Fruit fly (Drosophila melanogaster) whole organism, embryonic: ENCODE results near the gene CG42784.
A peak's percentile ranks its signal among the peaks of the same experiment; 100 is the strongest.

Experiments used
- Awh ChIP-seq: fragments of 200-800 bp; sonication (Bioruptor generic); IDR thresholded peaks from 2 replicates; pipeline ENCODE4, ENCODE4 v1.3.6; 2022; ENCODE audit warnings: missing biosample characterization, missing genetic modification characterization
- C15 ChIP-seq: fragments of 200-800 bp; sonication (Bioruptor generic); IDR thresholded peaks from 3 replicates; pipeline ENCODE4 v1.3.6; 2022; ENCODE audit warnings: missing biosample characterization, missing genetic modification characterization
- CG12236 ChIP-seq: fragments of 200-800 bp; sonication (Bioruptor generic); optimal IDR thresholded peaks from 2 replicates; lab custom pipeline; 2016; ENCODE audit warnings: missing biosample characterization, missing genetic modification characterization
- CG15011 ChIP-seq: fragments of 200-800 bp; sonication (Bioruptor generic); optimal IDR thresholded peaks from 3 replicates; lab custom pipeline; 2018; ENCODE audit warnings: missing biosample characterization, mild to moderate bottlenecking, missing genetic modification characterization
- CG15696 ChIP-seq: fragments of 200-800 bp; sonication (Bioruptor generic); optimal IDR thresholded peaks from 2 replicates; lab custom pipeline; 2019; ENCODE audit warnings: missing biosample characterization, mild to moderate bottlenecking, missing genetic modification characterization, moderate library complexity
- CG17829 ChIP-seq: fragments of 200-800 bp; optimal IDR thresholded peaks from 2 replicates; lab custom pipeline; 2019; ENCODE audit warnings: missing biosample characterization, mild to moderate bottlenecking, missing genetic modification characterization, moderate library complexity
- CG1832 ChIP-seq: fragments of 200-800 bp; sonication (Bioruptor generic); optimal IDR thresholded peaks from 2 replicates; lab custom pipeline; 2017; ENCODE audit warnings: missing biosample characterization, mild to moderate bottlenecking, missing genetic modification characterization, inconsistent platforms
- CG31365 ChIP-seq: fragments of 200-800 bp; sonication (Bioruptor generic); optimal IDR thresholded peaks from 2 replicates; lab custom pipeline; 2018; ENCODE audit warnings: missing biosample characterization, mild to moderate bottlenecking, missing genetic modification characterization
- CG31441 ChIP-seq: fragments of 200-800 bp; sonication (Bioruptor generic); IDR thresholded peaks from 2 replicates; pipeline ENCODE4 v1.3.6; 2022; ENCODE audit warnings: missing biosample characterization, missing genetic modification characterization
- CG33213 ChIP-seq: fragments of 200-800 bp; sonication (Bioruptor generic); optimal IDR thresholded peaks from 3 replicates; lab custom pipeline; 2016; ENCODE audit warnings: missing biosample characterization, missing genetic modification characterization
- CG3726 ChIP-seq: fragments of 200-800 bp; sonication (Bioruptor generic); IDR thresholded peaks from 3 replicates; pipeline ENCODE4, ENCODE4 v1.3.6; 2022; ENCODE audit warnings: missing biosample characterization, missing genetic modification characterization
- CG4282 ChIP-seq: fragments of 200-800 bp; sonication (Bioruptor generic); optimal IDR thresholded peaks from 2 replicates; lab custom pipeline; 2016; ENCODE audit warnings: missing biosample characterization, missing genetic modification characterization
- CG4730 ChIP-seq: fragments of 200-800 bp; sonication (Bioruptor generic); IDR thresholded peaks from 2 replicates; pipeline ENCODE4 v1.3.6; 2022; ENCODE audit warnings: missing biosample characterization, missing genetic modification characterization
- CG6175 ChIP-seq: fragments of 200-800 bp; sonication (Bioruptor generic); IDR thresholded peaks from 3 replicates; pipeline ENCODE4 v1.3.6; 2022; ENCODE audit warnings: missing biosample characterization, missing genetic modification characterization
- CG6254 ChIP-seq: fragments of 200-800 bp; sonication (Bioruptor generic); optimal IDR thresholded peaks from 3 replicates; lab custom pipeline; 2017; ENCODE audit warnings: mild to moderate bottlenecking, missing biosample characterization, missing genetic modification reagents, missing genetic modification characterization
- CG9437 ChIP-seq: fragments of 200-800 bp; sonication (Bioruptor generic); optimal IDR thresholded peaks from 2 replicates; lab custom pipeline; 2018; ENCODE audit warnings: missing biosample characterization, mild to moderate bottlenecking, missing genetic modification characterization
- CG9797 ChIP-seq: fragments of 200-800 bp; sonication (Bioruptor generic); optimal IDR thresholded peaks from 3 replicates; lab custom pipeline; 2018; ENCODE audit warnings: missing biosample characterization, mild to moderate bottlenecking, missing genetic modification characterization
- CoRest ChIP-seq: fragments of 200-800 bp; sonication (Bioruptor generic); optimal IDR thresholded peaks from 3 replicates; lab custom pipeline; 2018; ENCODE audit warnings: missing biosample characterization, mild to moderate bottlenecking, missing genetic modification characterization, moderate library complexity
- Dip3 ChIP-seq: fragments of 200-800 bp; sonication (Bioruptor generic); optimal IDR thresholded peaks from 3 replicates; lab custom pipeline; 2016; ENCODE audit warnings: missing biosample characterization, missing genetic modification characterization
- Doc2 ChIP-seq: fragments of 200-800 bp; sonication (Bioruptor generic); IDR thresholded peaks from 2 replicates; pipeline ENCODE4 v1.3.6; 2022; ENCODE audit warnings: missing biosample characterization, missing genetic modification characterization
- HLH54F ChIP-seq: fragments of 200-800 bp; sonication (Bioruptor generic); optimal IDR thresholded peaks from 3 replicates; lab custom pipeline; 2016; ENCODE audit warnings: missing biosample characterization, missing genetic modification characterization
- HLHmδ ChIP-seq: fragments of 200-800 bp; sonication (Bioruptor generic); optimal IDR thresholded peaks from 2 replicates; lab custom pipeline; 2018; ENCODE audit warnings: missing biosample characterization, mild to moderate bottlenecking, missing genetic modification characterization, moderate library complexity
- Hey ChIP-seq: fragments of 200-800 bp; sonication (Bioruptor generic); optimal IDR thresholded peaks from 3 replicates; lab custom pipeline; 2018; ENCODE audit warnings: missing biosample characterization, mild to moderate bottlenecking, missing genetic modification characterization
- Hmx ChIP-seq: fragments of 200-800 bp; sonication (Bioruptor generic); optimal IDR thresholded peaks from 2 replicates; lab custom pipeline; 2016; ENCODE audit warnings: missing biosample characterization, missing genetic modification characterization
- Lhr ChIP-seq: fragments of 200-800 bp; sonication (Bioruptor generic); optimal IDR thresholded peaks from 3 replicates; lab custom pipeline; 2017; ENCODE audit warnings: mild to moderate bottlenecking, missing biosample characterization, missing genetic modification reagents, missing genetic modification characterization
- Mad ChIP-seq: fragments of 200-800 bp; sonication (Bioruptor generic); optimal IDR thresholded peaks from 2 replicates; lab custom pipeline; 2016; ENCODE audit warnings: missing biosample characterization, missing genetic modification characterization
- Nf-YA ChIP-seq: fragments of 200-800 bp; sonication (Bioruptor generic); IDR thresholded peaks from 2 replicates; pipeline ENCODE4 v1.3.6; 2022; ENCODE audit warnings: missing biosample characterization, missing genetic modification characterization
- Oaz ChIP-seq: fragments of 200-800 bp; sonication (Bioruptor generic); IDR thresholded peaks from 2 replicates; pipeline ENCODE4 v1.3.6; 2022; ENCODE audit warnings: missing biosample characterization, missing genetic modification characterization
- Optix ChIP-seq: fragments of 200-800 bp; sonication (Bioruptor generic); IDR thresholded peaks from 3 replicates; pipeline ENCODE4 v1.3.6; 2022; ENCODE audit warnings: missing biosample characterization, missing genetic modification characterization
- Sox100B ChIP-seq: fragments of 200-800 bp; sonication (Bioruptor generic); optimal IDR thresholded peaks from 3 replicates; lab custom pipeline; 2018; ENCODE audit warnings: missing biosample characterization, mild to moderate bottlenecking, missing genetic modification characterization
- Ssrp ChIP-seq: fragments of 200-800 bp; sonication (Bioruptor generic); optimal IDR thresholded peaks from 2 replicates; lab custom pipeline; 2018; ENCODE audit warnings: missing biosample characterization, mild to moderate bottlenecking, missing genetic modification characterization, moderate library complexity
- Vsx1 ChIP-seq: fragments of 200-800 bp; sonication (Bioruptor generic); optimal IDR thresholded peaks from 2 replicates; lab custom pipeline; 2017; ENCODE audit warnings: missing biosample characterization, mild to moderate bottlenecking, missing genetic modification characterization, missing genetic modification reagents
- ac ChIP-seq: fragments of 200-800 bp; sonication (Bioruptor generic); optimal IDR thresholded peaks from 3 replicates; lab custom pipeline; 2017; ENCODE audit warnings: missing biosample characterization, mild to moderate bottlenecking, missing genetic modification characterization
- btn ChIP-seq: fragments of 200-800 bp; sonication (Bioruptor generic); optimal IDR thresholded peaks from 2 replicates; lab custom pipeline; 2016; ENCODE audit warnings: missing biosample characterization, missing genetic modification characterization
- crc ChIP-seq: fragments of 200-800 bp; sonication (Bioruptor generic); optimal IDR thresholded peaks from 2 replicates; lab custom pipeline; 2016; ENCODE audit warnings: missing biosample characterization, missing genetic modification characterization
- danr ChIP-seq: fragments of 200-800 bp; sonication (Bioruptor generic); IDR thresholded peaks from 2 replicates; pipeline ENCODE4 v1.3.6; 2022; ENCODE audit warnings: missing biosample characterization, missing genetic modification characterization
- dimm ChIP-seq: fragments of 200-800 bp; sonication (Bioruptor generic); IDR thresholded peaks from 2 replicates; pipeline ENCODE4 v1.3.6; 2022; ENCODE audit warnings: missing biosample characterization, missing genetic modification characterization
- gcm2 ChIP-seq: fragments of 200-800 bp; sonication (Bioruptor generic); optimal IDR thresholded peaks from 2 replicates; lab custom pipeline; 2016; ENCODE audit warnings: missing biosample characterization, missing genetic modification characterization
- hth ChIP-seq: fragments of >200 bp; optimal IDR thresholded peaks from 2 replicates; lab custom pipeline; 2017; ENCODE audit warnings: inconsistent platforms
- ind ChIP-seq: fragments of 200-800 bp; sonication (Bioruptor generic); optimal IDR thresholded peaks from 3 replicates; lab custom pipeline; 2016; ENCODE audit warnings: missing biosample characterization, missing genetic modification characterization
- kay ChIP-seq: fragments of 200-800 bp; sonication (Bioruptor generic); optimal IDR thresholded peaks from 2 replicates; lab custom pipeline; 2016; ENCODE audit warnings: missing biosample characterization, missing genetic modification characterization
- maf-S ChIP-seq: fragments of 200-800 bp; sonication (Bioruptor generic); optimal IDR thresholded peaks from 2 replicates; lab custom pipeline; 2016; ENCODE audit warnings: missing biosample characterization, missing genetic modification characterization
- psq ChIP-seq: fragments of 200-800 bp; sonication (Bioruptor generic); optimal IDR thresholded peaks from 2 replicates; lab custom pipeline; 2017; ENCODE audit warnings: missing biosample characterization, missing genetic modification characterization
- pzg ChIP-seq: fragments of 200-800 bp; sonication (Bioruptor generic); optimal IDR thresholded peaks from 3 replicates; lab custom pipeline; 2018; ENCODE audit warnings: missing biosample characterization, mild to moderate bottlenecking, missing genetic modification characterization, moderate library complexity
- repo ChIP-seq: fragments of 200-800 bp; sonication (Bioruptor generic); optimal IDR thresholded peaks from 2 replicates; lab custom pipeline; 2016; ENCODE audit warnings: missing biosample characterization, missing genetic modification characterization
- run ChIP-seq: fragments of 200-800 bp; sonication (Bioruptor generic); optimal IDR thresholded peaks from 3 replicates; lab custom pipeline; 2018; ENCODE audit warnings: missing biosample characterization, mild to moderate bottlenecking, missing genetic modification characterization
- sim ChIP-seq: fragments of 200-800 bp; sonication (Bioruptor generic); IDR thresholded peaks from 2 replicates; pipeline ENCODE4 v1.3.6; 2022; ENCODE audit warnings: missing biosample characterization, missing genetic modification characterization
- trem ChIP-seq: fragments of 200-800 bp; optimal IDR thresholded peaks from 3 replicates; lab custom pipeline; 2019; ENCODE audit warnings: missing biosample characterization, mild to moderate bottlenecking, missing genetic modification characterization, moderate library complexity
- vfl ChIP-seq: fragments of 200-800 bp; sonication (Bioruptor generic); optimal IDR thresholded peaks from 2 replicates; lab custom pipeline; 2016; ENCODE audit warnings: missing biosample characterization, missing genetic modification characterization
- wdn ChIP-seq: fragments of 200-800 bp; sonication (Bioruptor generic); IDR thresholded peaks from 2 replicates; pipeline ENCODE4 v1.3.6; 2022; ENCODE audit warnings: missing biosample characterization, missing genetic modification characterization
- wor ChIP-seq: fragments of 200-800 bp; sonication (Bioruptor generic); IDR thresholded peaks from 2 replicates; pipeline ENCODE4 v1.3.6; 2022; ENCODE audit warnings: missing biosample characterization, missing genetic modification characterization
- zen2 ChIP-seq: fragments of 200-800 bp; sonication (Bioruptor generic); IDR thresholded peaks from 3 replicates; pipeline ENCODE4 v1.3.6; 2022; ENCODE audit warnings: missing biosample characterization, missing genetic modification characterization; ENCODE audit not compliant: partially characterized antibody

Gene CG42784

DNA sequence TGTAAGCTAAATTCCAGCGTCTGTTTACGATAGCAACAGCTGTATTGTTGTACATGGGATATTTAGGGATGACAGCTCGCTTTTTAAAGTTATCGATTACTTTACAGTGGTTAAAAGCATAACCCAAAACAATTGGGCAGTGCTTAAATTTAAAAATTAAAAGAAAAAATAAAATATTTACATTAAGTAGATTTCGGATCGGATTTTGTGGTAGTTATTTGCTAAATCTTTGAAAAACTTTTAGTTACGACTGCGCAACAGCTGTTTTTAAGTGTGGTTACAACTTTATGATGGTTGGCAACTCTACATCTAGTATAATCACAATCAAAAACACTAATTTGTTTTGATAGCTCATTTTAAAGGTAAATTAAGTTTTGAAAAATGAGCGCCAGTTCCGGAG lies 28.0 kb upstream of the CG42784 start, which contains the start of the genes Ing5 and CG7099 (continued):
- no peak for TF ChIP-seq Hey (tag; lab: Kevin White, UChicago)
- peak; percentile 81 for TF ChIP-seq CG33213 (GFP tag; lab: Kevin White, UChicago)
- TF ChIP-seq pzg, result peak; percentile 57
- peak; percentile 94 for TF ChIP-seq Awh
- peak; percentile 91 for TF ChIP-seq psq (GFP tag; lab: Kevin White, UChicago)
- TF ChIP-seq CG4730 (GFP tag; lab: Robert Waterston, UW), result peak; percentile 97
- TF ChIP-seq CG6175 (GFP tag; lab: Robert Waterston, UW), result peak; percentile 90
- TF ChIP-seq wor (GFP tag; lab: Robert Waterston, UW), result peak; percentile 93
- TF ChIP-seq CG15011, result peak; percentile 85
- peak; percentile 76 for TF ChIP-seq dimm
- TF ChIP-seq CG1832 (GFP tag; lab: Kevin White, UChicago), result no peak
- TF ChIP-seq run, result peak; percentile 90
- TF ChIP-seq CG17829 (tag; lab: Kevin White, UChicago), result peak; percentile 97
- no peak for TF ChIP-seq HLHmδ (GFP tag; lab: Kevin White, UChicago)
- no peak for TF ChIP-seq hth
- TF ChIP-seq sim, result peak; percentile 82; the same call in 1 of the 2 replicates
- TF ChIP-seq btn, result peak; percentile 61
- TF ChIP-seq kay (GFP tag; lab: Kevin White, UChicago), result peak; percentile 93
- peak; percentile 91 for TF ChIP-seq gcm2 (GFP tag; lab: Kevin White, UChicago)
- peak; percentile 68 for TF ChIP-seq crc (GFP tag; lab: Kevin White, UChicago)
- peak; percentile 82 for TF ChIP-seq ac
- peak; percentile 94 for TF ChIP-seq C15
- TF ChIP-seq Ssrp (tag; lab: Kevin White, UChicago), result peak; percentile 97
- TF ChIP-seq Vsx1, result peak; percentile 93
- peak; percentile 94 for TF ChIP-seq vfl (GFP tag; lab: Kevin White, UChicago)
- TF ChIP-seq CoRest (tag; lab: Kevin White, UChicago), result peak; percentile 98
- TF ChIP-seq CG3726 (GFP tag; lab: Robert Waterston, UW), result peak; percentile 94
- peak; percentile 88 for TF ChIP-seq Hmx
- TF ChIP-seq danr (GFP tag; lab: Robert Waterston, UW), result peak; percentile 90
- TF ChIP-seq Dip3 (GFP tag; lab: Kevin White, UChicago), result peak; percentile 94
- peak; percentile 87 for TF ChIP-seq CG6254 (GFP tag; lab: Kevin White, UChicago)
- peak; percentile 92 for TF ChIP-seq wdn (GFP tag; lab: Robert Waterston, UW)
- no peak; the same call in 2 of the 3 replicates for TF ChIP-seq zen2 (GFP tag; lab: Robert Waterston, UW)
- TF ChIP-seq maf-S (GFP tag; lab: Kevin White, UChicago), result peak; percentile 91
- peak; percentile 96 for TF ChIP-seq Mad (GFP tag; lab: Kevin White, UChicago)
- TF ChIP-seq HLH54F (GFP tag; lab: Kevin White, UChicago), result peak; percentile 92
- TF ChIP-seq Sox100B (GFP tag; lab: Kevin White, UChicago), result peak; percentile 92
- TF ChIP-seq CG9797 (GFP tag; lab: Kevin White, UChicago), result peak; percentile 22
- TF ChIP-seq CG4282 (GFP tag; lab: Kevin White, UChicago), result peak; percentile 91
- TF ChIP-seq CG31365 (tag; lab: Kevin White, UChicago), result no peak
- peak; percentile 89 for TF ChIP-seq Nf-YA
- TF ChIP-seq Doc2 (GFP tag; lab: Robert Waterston, UW), result peak; percentile 91
- peak; percentile 86; the same call in 2 of the 3 replicates for TF ChIP-seq Optix (GFP tag; lab: Robert Waterston, UW)
- peak; percentile 98 for TF ChIP-seq ind (GFP tag; lab: Kevin White, UChicago)
- TF ChIP-seq Lhr, result peak; percentile 88
- TF ChIP-seq Oaz, result peak; percentile 92
- TF ChIP-seq CG15696 (tag; lab: Kevin White, UChicago), result peak; percentile 97
- peak; percentile 86 for TF ChIP-seq CG9437
- peak; percentile 73 for TF ChIP-seq CG12236 (GFP tag; lab: Kevin White, UChicago)
- peak; percentile 98 for TF ChIP-seq CG31441 (GFP tag; lab: Robert Waterston, UW)
- TF ChIP-seq trem (tag; lab: Kevin White, UChicago), result peak; percentile 95
- TF ChIP-seq repo, result peak; percentile 71
